Worm (Caenorhabditis elegans): Measurements from ENCODE around the gene W02D7.5.

Gene W02D7.5

ce11 chrV:8334360-8334759 is 35.3 kb upstream of the W02D7.5 start, which contains the start of gene tmd-2:
TSS of gene tmd-2 (plus strand) at chrV:8334660.
- TF ChIP-seq nhr-237 (tag; optimal IDR thresholded peaks at IDR 0.05) (no peak), mep-1 (tag; optimal IDR thresholded peaks at IDR 0.05) (no peak), sem-2 (GFP tag; optimal IDR thresholded peaks at IDR 0.05) (no peak), lin-13 (tag; optimal IDR thresholded peaks at IDR 0.05) (no peak), unc-39 (tag; optimal IDR thresholded peaks at IDR 0.05) (no peak), hlh-1 (tag; optimal IDR thresholded peaks at IDR 0.05) (no peak), elt-3 (tag; optimal IDR thresholded peaks at IDR 0.05) (no peak), elt-1 (tag; optimal IDR thresholded peaks at IDR 0.05; ENCODE audit: borderline replicate concordance, insufficient read depth) (no peak), unc-120 (tag; optimal IDR thresholded peaks at IDR 0.05; ENCODE audit: poor library complexity, severe bottlenecking) (no peak), bed-3 (GFP tag; optimal IDR thresholded peaks at IDR 0.05) (no peak), drap-1 (GFP tag; optimal IDR thresholded peaks at IDR 0.05) (no peak), nhr-76 (tag; optimal IDR thresholded peaks at IDR 0.05) (no peak), mab-5 (tag; optimal IDR thresholded peaks at IDR 0.05) (no peak), lsy-2 (tag; optimal IDR thresholded peaks at IDR 0.05) (no peak), snpc-4 (tag; optimal IDR thresholded peaks at IDR 0.05) (no peak), nhr-28 (tag; optimal IDR thresholded peaks at IDR 0.05) (no peak)

ce11 chrV:8327080-8327479 is 28.0 kb upstream of the W02D7.5 start:
- no peak for TF ChIP-seq lsy-2 (tag; optimal IDR thresholded peaks at IDR 0.05)
- TF ChIP-seq cnd-1 (tag; optimal IDR thresholded peaks at IDR 0.05): no peak
- no peak for TF ChIP-seq hlh-1 (tag; optimal IDR thresholded peaks at IDR 0.05)
- TF ChIP-seq pha-4 (tag; optimal IDR thresholded peaks at IDR 0.05): no peak
- no peak for TF ChIP-seq ham-2 (GFP tag; optimal IDR thresholded peaks at IDR 0.05)
- TF ChIP-seq unc-120 (tag; optimal IDR thresholded peaks at IDR 0.05; ENCODE audit: poor library complexity, severe bottlenecking): no peak
- TF ChIP-seq M03D4.4 (tag; optimal IDR thresholded peaks at IDR 0.05): no peak
- TF ChIP-seq lin-32 (GFP tag; optimal IDR thresholded peaks at IDR 0.05): no peak
- no peak for TF ChIP-seq mls-2 (tag; optimal IDR thresholded peaks at IDR 0.05)
- TF ChIP-seq tbx-8 (GFP tag; optimal IDR thresholded peaks at IDR 0.05): no peak
- no peak for TF ChIP-seq bed-3 (GFP tag; optimal IDR thresholded peaks at IDR 0.05)
- no peak for TF ChIP-seq mep-1 (tag; optimal IDR thresholded peaks at IDR 0.05)
- TF ChIP-seq nhr-237 (tag; optimal IDR thresholded peaks at IDR 0.05): no peak
- TF ChIP-seq lin-13 (tag; optimal IDR thresholded peaks at IDR 0.05): no peak
- no peak for TF ChIP-seq snpc-4 (tag; optimal IDR thresholded peaks at IDR 0.05)
- no peak for TF ChIP-seq drap-1 (GFP tag; optimal IDR thresholded peaks at IDR 0.05)
- no peak for TF ChIP-seq elt-1 (tag; optimal IDR thresholded peaks at IDR 0.05; ENCODE audit: borderline replicate concordance, insufficient read depth)
- no peak for TF ChIP-seq mab-5 (tag; optimal IDR thresholded peaks at IDR 0.05)
- no peak for TF ChIP-seq ceh-43 (GFP tag; optimal IDR thresholded peaks at IDR 0.05)
- no peak for TF ChIP-seq unc-39 (tag; optimal IDR thresholded peaks at IDR 0.05)

- TF ChIP-seq nhr-237 (tag; optimal IDR thresholded peaks at IDR 0.05): no peak
- no peak for TF ChIP-seq zip-8 (tag; optimal IDR thresholded peaks at IDR 0.05)
Observed at ce11 chrV:8325906-8326305, 26.9 kb upstream of the W02D7.5 start.

- TF ChIP-seq mls-2 (tag; optimal IDR thresholded peaks at IDR 0.05) (no peak), ces-1 (GFP tag; optimal IDR thresholded peaks at IDR 0.05) (no peak), ceh-43 (GFP tag; optimal IDR thresholded peaks at IDR 0.05) (no peak)
Observed at ce11 chrV:8323545-8323944, 24.5 kb upstream of the W02D7.5 start.

ce11 chrV:8318135-8318534 is 19.1 kb upstream of the W02D7.5 start, which contains the start of gene clec-219:
TSS of gene clec-219 (plus strand) at chrV:8318435.
- TF ChIP-seq nhr-76 (tag; optimal IDR thresholded peaks at IDR 0.05) (no peak), flh-1 (GFP tag; optimal IDR thresholded peaks at IDR 0.05) (no peak), tbx-8 (GFP tag; optimal IDR thresholded peaks at IDR 0.05) (no peak), mab-5 (tag; optimal IDR thresholded peaks at IDR 0.05) (no peak), bed-3 (GFP tag; optimal IDR thresholded peaks at IDR 0.05) (no peak), sptf-1 (tag; optimal IDR thresholded peaks at IDR 0.05) (no peak), nhr-237 (tag; optimal IDR thresholded peaks at IDR 0.05) (no peak), ztf-11 (tag; optimal IDR thresholded peaks at IDR 0.05) (no peak)

- TF ChIP-seq cnd-1 (tag; optimal IDR thresholded peaks at IDR 0.05) (no peak), nhr-76 (tag; optimal IDR thresholded peaks at IDR 0.05) (no peak), M03D4.4 (tag; optimal IDR thresholded peaks at IDR 0.05) (no peak), drap-1 (GFP tag; optimal IDR thresholded peaks at IDR 0.05) (no peak), elt-1 (tag; optimal IDR thresholded peaks at IDR 0.05; ENCODE audit: borderline replicate concordance, insufficient read depth) (no peak), ces-1 (GFP tag; optimal IDR thresholded peaks at IDR 0.05) (no peak), elt-3 (tag; optimal IDR thresholded peaks at IDR 0.05) (no peak)
Observed at ce11 chrV:8311210-8311609, 12.2 kb upstream of the W02D7.5 start, which contains the start of gene W02D7.12. TSS of gene W02D7.12 (plus strand) at chrV:8311510.
